Fruit fly (Drosophila melanogaster) Kc167 (cell line): ENCODE data around the gene Top1.

ENCODE experiments used
- Myc ChIP-seq: fragments of >200 bp; optimal IDR thresholded peaks from 2 replicates; lab custom pipeline; 2017; ENCODE audit warnings: missing external identifiers
- Sin3A ChIP-seq: fragments of >200 bp; optimal IDR thresholded peaks from 2 replicates; lab custom pipeline; 2018; ENCODE audit warnings: missing external identifiers
- h ChIP-seq: fragments of >200 bp; optimal IDR thresholded peaks from 3 replicates; lab custom pipeline; 2018; ENCODE audit warnings: missing external identifiers
- insv ChIP-seq: fragments of >200 bp; optimal IDR thresholded peaks from 3 replicates; lab custom pipeline; 2018; ENCODE audit warnings: missing external identifiers
- psq ChIP-seq: fragments of >200 bp; optimal IDR thresholded peaks from 2 replicates; lab custom pipeline; 2017; ENCODE audit warnings: missing external identifiers
- ttk ChIP-seq: sonication (Bioruptor generic); optimal IDR thresholded peaks from 2 replicates; lab custom pipeline; 2017; ENCODE audit warnings: missing external identifiers

dm6 chrX:15319290-15319689 lies at the start of gene Top1:
- TF ChIP-seq psq (lab: Kevin White, UChicago): no peak
- no peak for TF ChIP-seq h
- TF ChIP-seq insv (lab: Kevin White, UChicago): no peak
- no peak for TF ChIP-seq Myc (lab: Kevin White, UChicago)
- TF ChIP-seq Sin3A (lab: Kevin White, UChicago): no peak
- TF ChIP-seq ttk (lab: Kevin White, UChicago): no peak
